Worm (Caenorhabditis elegans) whole organism, young adult: ENCODE data around the gene tsr-1.
A peak's percentile ranks its signal among the peaks of the same experiment; 100 is the strongest.

Source experiments
- B0035.1 ChIP-seq: sonication (generic microtip); optimal IDR thresholded peaks from 2 replicates; lab custom pipeline; 2016; ENCODE audit warnings: missing genetic modification characterization, mild to moderate bottlenecking, missing compliant biosample characterization, missing genotype, missing genetic modification reagents
- B0336.3 ChIP-seq: fragments of 200-800 bp; sonication (Bioruptor generic); IDR thresholded peaks from 2 replicates; pipeline ENCODE4 v1.3.6; 2022; ENCODE audit warnings: missing genetic modification characterization, missing compliant biosample characterization
- C06A6.2 ChIP-seq: fragments of 200-800 bp; sonication (Bioruptor generic); conservative IDR thresholded peaks from 2 replicates; pipeline ENCODE4 v1.3.6; 2022; ENCODE audit warnings: missing genetic modification characterization, missing compliant biosample characterization
- F10E7.11 ChIP-seq: sonication (generic microtip); optimal IDR thresholded peaks from 2 replicates; lab custom pipeline; 2017; ENCODE audit warnings: mild to moderate bottlenecking, missing genetic modification characterization, moderate library complexity, missing compliant biosample characterization
- F49E8.2 ChIP-seq: sonication (generic microtip); optimal IDR thresholded peaks from 3 replicates; lab custom pipeline; 2017; ENCODE audit warnings: missing genetic modification characterization, mild to moderate bottlenecking, missing compliant biosample characterization, antibody characterized with exemption, moderate library complexity; ENCODE audit not compliant: insufficient read depth
- F55B11.4 ChIP-seq: sonication (generic microtip); optimal IDR thresholded peaks from 2 replicates; lab custom pipeline; 2016; ENCODE audit warnings: missing compliant biosample characterization, missing genetic modification characterization, borderline replicate concordance; ENCODE audit not compliant: insufficient read depth
- F57A8.1 ChIP-seq: fragments of 200-800 bp; sonication (Bioruptor generic); optimal IDR thresholded peaks from 2 replicates; lab custom pipeline; 2018; ENCODE audit warnings: mild to moderate bottlenecking, missing genetic modification characterization, moderate library complexity, missing compliant biosample characterization
- F57C9.4 ChIP-seq: sonication (generic microtip); optimal IDR thresholded peaks from 2 replicates; lab custom pipeline; 2017; ENCODE audit warnings: mild to moderate bottlenecking, missing genetic modification characterization, missing compliant biosample characterization
- Y53F4B.3 ChIP-seq: fragments of 200-800 bp; sonication (Bioruptor generic); IDR thresholded peaks from 2 replicates; pipeline ENCODE4 v1.3.6; 2022; ENCODE audit warnings: missing genetic modification reagents, missing genetic modification characterization, missing compliant biosample characterization
- Y53G8AR.9 ChIP-seq: fragments of 200-800 bp; sonication (Bioruptor generic); conservative IDR thresholded peaks from 2 replicates; pipeline ENCODE4 v1.3.6; 2022; ENCODE audit warnings: missing genetic modification reagents, missing genetic modification characterization, missing compliant biosample characterization
- Y67H2A.10 ChIP-seq: fragments of 200-800 bp; sonication (Bioruptor generic); conservative IDR thresholded peaks from 2 replicates; pipeline ENCODE4 v1.3.6; 2022; ENCODE audit warnings: missing genetic modification reagents, missing genetic modification characterization, missing compliant biosample characterization
- ZK185.1 ChIP-seq: sonication (generic microtip); optimal IDR thresholded peaks from 2 replicates; lab custom pipeline; 2016; ENCODE audit warnings: mild to moderate bottlenecking, missing genetic modification characterization, missing compliant biosample characterization; ENCODE audit not compliant: poor library complexity, severe bottlenecking
- attf-3 ChIP-seq: fragments of 200-800 bp; sonication (Bioruptor generic); conservative IDR thresholded peaks from 2 replicates; pipeline ENCODE4 v1.3.6; 2022; ENCODE audit warnings: missing genetic modification reagents, missing genetic modification characterization, missing compliant biosample characterization
- bed-2 ChIP-seq: fragments of 200-800 bp; sonication (Bioruptor generic); IDR thresholded peaks from 2 replicates; pipeline ENCODE4 v1.3.6; 2022; ENCODE audit warnings: missing genetic modification reagents, missing genetic modification characterization, missing compliant biosample characterization
- cebp-1 ChIP-seq, 2 experiments: fragments of 200-800 bp in 1 of 2; sonication (Bioruptor generic) in 1 of 2; sonication (generic microtip) in 1 of 2; IDR thresholded peaks in 1 of 2; optimal IDR thresholded peaks in 1 of 2; 2 replicates each; pipeline versions ENCODE4 v1.3.6 to Lab custom; 2017 to 2022; ENCODE audit warnings: missing compliant biosample characterization in 2 of 2, missing genetic modification characterization in 2 of 2, mild to moderate bottlenecking in 1 of 2, missing genetic modification reagents in 1 of 2, moderate library complexity in 1 of 2
- ceh-91 ChIP-seq: fragments of 200-800 bp; sonication (Bioruptor generic); IDR thresholded peaks from 2 replicates; pipeline ENCODE4 v1.3.6; 2022; ENCODE audit warnings: missing genetic modification reagents, missing genetic modification characterization, missing compliant biosample characterization
- die-1 ChIP-seq: sonication (generic microtip); optimal IDR thresholded peaks from 2 replicates; lab custom pipeline; 2016; ENCODE audit warnings: missing genotype, mild to moderate bottlenecking, missing genetic modification characterization, missing compliant biosample characterization
- dpff-1 ChIP-seq: sonication (generic microtip); optimal IDR thresholded peaks from 2 replicates; lab custom pipeline; 2017; ENCODE audit warnings: mild to moderate bottlenecking, missing genetic modification characterization, missing compliant biosample characterization
- efl-1 ChIP-seq: fragments of 150-350 bp; optimal IDR thresholded peaks from 2 replicates; lab custom pipeline; 2014; ENCODE audit warnings: missing biosample characterization, missing genetic modification reagents, missing genetic modification characterization
- egl-18 ChIP-seq: fragments of 200-800 bp; sonication (Bioruptor generic); IDR thresholded peaks from 2 replicates; pipeline ENCODE4 v1.3.6; 2022; ENCODE audit warnings: missing genetic modification reagents, missing genetic modification characterization, missing compliant biosample characterization
- ets-4 ChIP-seq: fragments of 200-800 bp; sonication (Bioruptor generic); optimal IDR thresholded peaks from 2 replicates; lab custom pipeline; 2018; ENCODE audit warnings: mild to moderate bottlenecking, missing genetic modification characterization, missing compliant biosample characterization
- fkh-3 ChIP-seq: sonication (generic microtip); optimal IDR thresholded peaks from 2 replicates; lab custom pipeline; 2016; ENCODE audit warnings: mild to moderate bottlenecking, missing genetic modification characterization, missing compliant biosample characterization
- hlh-26 ChIP-seq: fragments of 200-800 bp; sonication (Bioruptor generic); conservative IDR thresholded peaks from 2 replicates; pipeline ENCODE4 v1.3.6; 2022; ENCODE audit warnings: missing genetic modification reagents, missing genetic modification characterization, missing compliant biosample characterization
- hrde-1 ChIP-seq: sonication (generic microtip); optimal IDR thresholded peaks from 2 replicates; lab custom pipeline; 2016; ENCODE audit warnings: missing genetic modification characterization, mild to moderate bottlenecking, missing compliant biosample characterization, moderate library complexity, missing genotype, missing genetic modification reagents, borderline replicate concordance
- let-526 ChIP-seq: fragments of 200-800 bp; sonication (Bioruptor generic); IDR thresholded peaks from 2 replicates; pipeline ENCODE4 v1.3.6; 2022; ENCODE audit warnings: missing genetic modification reagents, missing genetic modification characterization, missing compliant biosample characterization
- let-607 ChIP-seq, 2 experiments: fragments of 200-800 bp in 1 of 2; sonication (Bioruptor generic) in 1 of 2; sonication (generic microtip) in 1 of 2; optimal IDR thresholded peaks; 2 replicates each; lab custom pipeline; 2016 to 2018; ENCODE audit warnings: mild to moderate bottlenecking in 2 of 2, missing compliant biosample characterization in 2 of 2, missing genetic modification characterization in 2 of 2, moderate library complexity in 2 of 2, missing genotype in 1 of 2
- lin-40 ChIP-seq: sonication (generic microtip); optimal IDR thresholded peaks from 2 replicates; lab custom pipeline; 2016; ENCODE audit warnings: missing genetic modification characterization, mild to moderate bottlenecking, missing compliant biosample characterization, missing genotype, missing genetic modification reagents
- madf-3 ChIP-seq: fragments of 200-800 bp; sonication (Bioruptor generic); IDR thresholded peaks from 2 replicates; pipeline ENCODE4 v1.3.6; 2022; ENCODE audit warnings: missing genetic modification reagents, missing genetic modification characterization, missing compliant biosample characterization
- madf-6 ChIP-seq: fragments of 200-800 bp; sonication (Bioruptor generic); IDR thresholded peaks from 2 replicates; pipeline ENCODE4 v1.3.6; 2022; ENCODE audit warnings: missing genetic modification reagents, missing genetic modification characterization, missing compliant biosample characterization
- mcd-1 ChIP-seq: fragments of 200-800 bp; sonication (Bioruptor generic); IDR thresholded peaks from 2 replicates; pipeline ENCODE4 v1.3.6; 2022; ENCODE audit warnings: missing genetic modification reagents, missing genetic modification characterization, missing compliant biosample characterization
- mes-4 ChIP-seq: sonication (generic microtip); optimal IDR thresholded peaks from 2 replicates; lab custom pipeline; 2016; ENCODE audit warnings: missing genotype, missing genetic modification characterization, missing compliant biosample characterization
- nfya-1 ChIP-seq: sonication (generic microtip); optimal IDR thresholded peaks from 2 replicates; lab custom pipeline; 2017; ENCODE audit warnings: antibody characterized with exemption, missing compliant biosample characterization, missing genetic modification characterization, borderline replicate concordance; ENCODE audit not compliant: insufficient read depth
- nhr-27 ChIP-seq: fragments of 200-800 bp; sonication (Bioruptor generic); optimal IDR thresholded peaks from 2 replicates; lab custom pipeline; 2018; ENCODE audit warnings: mild to moderate bottlenecking, missing genetic modification characterization, moderate library complexity, missing compliant biosample characterization
- nhr-90 ChIP-seq: sonication (generic microtip); optimal IDR thresholded peaks from 2 replicates; lab custom pipeline; 2016; ENCODE audit warnings: missing genotype, mild to moderate bottlenecking, missing genetic modification characterization, missing compliant biosample characterization
- pbrm-1 ChIP-seq: fragments of 200-800 bp; sonication (Bioruptor generic); IDR thresholded peaks from 2 replicates; pipeline ENCODE4 v1.3.6; 2022; ENCODE audit warnings: missing genetic modification reagents, missing genetic modification characterization, missing compliant biosample characterization
- rpc-1 ChIP-seq, 2 experiments: fragments of 150-350 bp in 1 of 2; sonication (generic microtip) in 1 of 2; optimal IDR thresholded peaks; 2 replicates each; lab custom pipeline; 2014 to 2018; ENCODE audit warnings: missing biosample characterization in 1 of 2, missing genetic modification characterization in 1 of 2, missing genetic modification reagents in 1 of 2, missing genotype in 1 of 2
- sdz-38 ChIP-seq: sonication (generic microtip); optimal IDR thresholded peaks from 2 replicates; lab custom pipeline; 2016; ENCODE audit warnings: missing genotype, missing genetic modification characterization, missing compliant biosample characterization
- snpc-1.1 ChIP-seq: sonication (generic microtip); optimal IDR thresholded peaks from 2 replicates; lab custom pipeline; 2017; ENCODE audit warnings: missing genetic modification characterization, mild to moderate bottlenecking, missing compliant biosample characterization, antibody characterized with exemption, moderate library complexity, missing genotype, missing genetic modification reagents; ENCODE audit not compliant: insufficient read depth
- snpc-3.4 ChIP-seq: sonication (generic microtip); optimal IDR thresholded peaks from 2 replicates; lab custom pipeline; 2017; ENCODE audit warnings: missing genetic modification characterization, mild to moderate bottlenecking, missing compliant biosample characterization, antibody characterized with exemption, moderate library complexity, missing genotype, missing genetic modification reagents
- somi-1 ChIP-seq: fragments of 200-800 bp; sonication (Bioruptor generic); optimal IDR thresholded peaks from 2 replicates; lab custom pipeline; 2018; ENCODE audit warnings: mild to moderate bottlenecking, missing genetic modification characterization, missing compliant biosample characterization
- sptf-2 ChIP-seq: fragments of 200-800 bp; sonication (Bioruptor generic); optimal IDR thresholded peaks from 2 replicates; lab custom pipeline; 2018; ENCODE audit warnings: mild to moderate bottlenecking, missing genetic modification characterization, missing compliant biosample characterization
- tbp1 ChIP-seq: fragments of 200-800 bp; sonication (Bioruptor generic); optimal IDR thresholded peaks from 2 replicates; lab custom pipeline; 2018; ENCODE audit warnings: mild to moderate bottlenecking, missing genetic modification characterization, missing compliant biosample characterization
- tbx-9 ChIP-seq: sonication (generic microtip); optimal IDR thresholded peaks from 2 replicates; lab custom pipeline; 2016; ENCODE audit warnings: borderline replicate concordance, missing genetic modification characterization, inconsistent platforms, missing compliant biosample characterization
- unc-130 ChIP-seq: sonication (generic microtip); optimal IDR thresholded peaks from 2 replicates; lab custom pipeline; 2016; ENCODE audit warnings: missing genetic modification reagents, missing genetic modification characterization, missing compliant biosample characterization
- ztf-22 ChIP-seq: fragments of 200-800 bp; sonication (Bioruptor generic); optimal IDR thresholded peaks from 2 replicates; lab custom pipeline; 2018; ENCODE audit warnings: mild to moderate bottlenecking, missing genetic modification characterization, moderate library complexity, missing compliant biosample characterization
- ztf-3 ChIP-seq: fragments of 200-800 bp; sonication (Bioruptor generic); optimal IDR thresholded peaks from 2 replicates; lab custom pipeline; 2018; ENCODE audit warnings: mild to moderate bottlenecking, missing genetic modification characterization, missing compliant biosample characterization
- ztf-6 ChIP-seq: fragments of 200-800 bp; sonication (Bioruptor generic); IDR thresholded peaks from 2 replicates; pipeline ENCODE4 v1.3.6; 2022; ENCODE audit warnings: missing genetic modification reagents, missing genetic modification characterization, missing compliant biosample characterization

The tsr-1 gene

DNA sequence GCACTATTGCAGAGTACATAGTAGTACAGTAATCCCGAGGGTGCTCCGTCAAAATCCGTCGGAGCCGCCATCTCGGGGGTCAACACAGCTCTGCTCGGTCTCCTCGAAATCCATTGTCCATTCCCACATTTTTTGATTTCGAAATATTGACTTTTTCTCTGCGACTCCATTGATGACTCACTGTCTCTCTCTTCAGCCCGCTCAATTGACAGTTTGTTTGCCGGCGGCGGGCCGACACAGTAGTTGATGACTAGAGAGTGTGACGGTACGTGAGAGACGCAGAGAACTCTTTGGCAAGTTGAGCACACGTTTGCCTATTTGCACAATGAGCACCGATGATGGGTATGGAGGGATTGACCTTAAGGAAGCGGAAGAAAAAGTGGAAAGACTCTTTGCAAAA, 18.3 kb downstream of the tsr-1 start (continued):
- TF ChIP-seq hlh-26 (GFP tag; lab: Robert Waterston, UW) (no peak), F57C9.4 (tag; lab: Kevin White, UChicago) (no peak), Y67H2A.10 (GFP tag; lab: Robert Waterston, UW) (no peak), cebp-1 (GFP tag; IDR thresholded peaks at IDR 0.05; lab: Robert Waterston, UW) (peak; percentile 78), cebp-1 (tag; optimal IDR thresholded peaks at IDR 0.05; lab: Kevin White, UChicago) (peak; percentile 88), C06A6.2 (GFP tag; lab: Robert Waterston, UW) (no peak), bed-2 (GFP tag; lab: Robert Waterston, UW) (no peak), let-607 (tag; optimal IDR thresholded peaks at IDR 0.05; lab: Kevin White, UChicago) (peak in 1 of 2 experiments; percentile 48), nfya-1 (tag; lab: Kevin White, UChicago) (no peak), rpc-1 (optimal IDR thresholded peaks at IDR 0.05; lab: Kevin White, UChicago) (no peak), rpc-1 (tag; optimal IDR thresholded peaks at IDR 0.05; lab: Kevin White, UChicago) (no peak), mcd-1 (no peak), fkh-3 (tag; lab: Kevin White, UChicago) (no peak), let-526 (GFP tag; lab: Robert Waterston, UW) (no peak), B0336.3 (GFP tag; lab: Robert Waterston, UW) (no peak), hrde-1 (tag; lab: Kevin White, UChicago) (no peak), F10E7.11 (no peak), mes-4 (no peak), ceh-91 (GFP tag; lab: Robert Waterston, UW) (no peak), ztf-6 (GFP tag; lab: Robert Waterston, UW) (no peak), tbx-9 (tag; lab: Kevin White, UChicago) (no peak), B0035.1 (tag; lab: Kevin White, UChicago) (no peak), lin-40 (tag; lab: Kevin White, UChicago) (peak; percentile 13), ztf-3 (GFP tag; lab: Kevin White, UChicago) (no peak), unc-130 (GFP tag; lab: Kevin White, UChicago) (no peak), F57A8.1 (GFP tag; lab: Kevin White, UChicago) (no peak), Y53F4B.3 (GFP tag; lab: Robert Waterston, UW) (no peak), ztf-22 (GFP tag; lab: Kevin White, UChicago) (no peak), Y53G8AR.9 (GFP tag; lab: Robert Waterston, UW) (no peak), F55B11.4 (tag; lab: Kevin White, UChicago) (no peak), sptf-2 (GFP tag; lab: Kevin White, UChicago) (no peak), madf-6 (GFP tag; lab: Robert Waterston, UW) (no peak), die-1 (tag; lab: Kevin White, UChicago) (no peak), egl-18 (GFP tag; lab: Robert Waterston, UW) (no peak), dpff-1 (tag; lab: Kevin White, UChicago) (no peak), madf-3 (no peak), attf-3 (GFP tag; lab: Robert Waterston, UW) (no peak), ets-4 (GFP tag; lab: Kevin White, UChicago) (peak; percentile 32), nhr-90 (peak; percentile 10), somi-1 (no peak), efl-1 (GFP tag; lab: Kevin White, UChicago) (no peak), ZK185.1 (tag; lab: Kevin White, UChicago) (no peak), nhr-27 (tag; lab: Kevin White, UChicago) (no peak), sdz-38 (no peak), tbp1 (GFP tag; lab: Kevin White, UChicago) (peak; percentile 33), snpc-3.4 (tag; lab: Kevin White, UChicago) (no peak), pbrm-1 (no peak), F49E8.2 (no peak), snpc-1.1 (tag; lab: Kevin White, UChicago) (no peak)
